Fruit fly (Drosophila melanogaster): Measurements from ENCODE around the gene CG17078.

Gene CG17078

DNA sequence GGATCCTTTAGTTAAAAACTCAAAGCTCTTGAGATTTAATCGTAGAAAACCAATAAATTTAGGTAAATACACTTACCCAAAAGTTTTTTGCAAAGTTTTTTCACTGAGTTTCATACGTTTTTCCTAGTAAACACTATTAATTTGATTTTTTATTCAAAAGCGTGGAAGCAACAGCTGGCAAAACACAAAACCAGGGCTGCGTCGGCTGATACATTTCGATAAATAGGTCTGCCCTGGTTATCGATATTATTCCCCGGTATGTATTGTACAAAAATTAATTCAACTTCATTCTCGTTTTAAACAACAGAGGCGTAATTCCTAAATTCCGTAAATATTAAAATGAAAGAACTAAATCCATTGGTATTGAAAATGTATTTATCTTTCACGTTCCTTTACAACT is 6.5 kb downstream of the CG17078 start, which contains the start of gene Dus1 (continued):
- no peak for TF ChIP-seq tin (GFP tag; optimal IDR thresholded peaks at IDR 0.05)
- no peak for TF ChIP-seq Doc2 (GFP tag; IDR thresholded peaks at IDR 0.05)
- no peak for TF ChIP-seq CG33213 (GFP tag; optimal IDR thresholded peaks at IDR 0.05)
- no peak for TF ChIP-seq CG4854 (GFP tag; optimal IDR thresholded peaks at IDR 0.05)
- no peak for TF ChIP-seq Ets65A (GFP tag)
- TF ChIP-seq slbo (GFP tag; IDR thresholded peaks at IDR 0.05), result no peak
- peak; percentile 48 for TF ChIP-seq HmgZ (tag; optimal IDR thresholded peaks at IDR 0.05)
- TF ChIP-seq Nf-YC (tag; optimal IDR thresholded peaks at IDR 0.05), result peak; percentile 6
- no peak for TF ChIP-seq yki (optimal IDR thresholded peaks at IDR 0.05)
- no peak for TF ChIP-seq Dad (GFP tag; optimal IDR thresholded peaks at IDR 0.05)
- TF ChIP-seq sna (GFP tag; IDR thresholded peaks at IDR 0.05; ENCODE audit: partially characterized antibody), result 0 out of 2 replicates have a peak, but pooled peaks have one; percentile 55
- TF ChIP-seq gro (GFP tag; optimal IDR thresholded peaks at IDR 0.05), result peak; percentile 30
- TF ChIP-seq Doc3 (GFP tag; IDR thresholded peaks at IDR 0.05; ENCODE audit: partially characterized antibody), result peak; percentile 68
- no peak for TF ChIP-seq br (optimal IDR thresholded peaks at IDR 0.05)
- TF ChIP-seq pzg (GFP tag; optimal IDR thresholded peaks at IDR 0.05), result peak; percentile 71
- no peak for TF ChIP-seq Taf1 (GFP tag; IDR thresholded peaks at IDR 0.05)
- peak; percentile 34 for TF ChIP-seq CG3281 (GFP tag; optimal IDR thresholded peaks at IDR 0.05)
- TF ChIP-seq Atf6 (GFP tag; IDR thresholded peaks at IDR 0.05), result no peak
- peak; percentile 38 for TF ChIP-seq sens (GFP tag)
- TF ChIP-seq tx (GFP tag; optimal IDR thresholded peaks at IDR 0.05), result no peak
- TF ChIP-seq CG11723 (GFP tag; optimal IDR thresholded peaks at IDR 0.05), result no peak
- peak; percentile 74 for TF ChIP-seq Dll (GFP tag; IDR thresholded peaks at IDR 0.05; ENCODE audit: partially characterized antibody)
- TF ChIP-seq scrt (GFP tag; optimal IDR thresholded peaks at IDR 0.05), result peak; percentile 94
- TF ChIP-seq sob (GFP tag; IDR thresholded peaks at IDR 0.05), result peak; percentile 20; the same call in 1 of the 2 replicates
- peak; percentile 66 for TF ChIP-seq MESR4 (GFP tag; optimal IDR thresholded peaks at IDR 0.05)
- peak; percentile 54 for TF ChIP-seq CG14710 (tag; optimal IDR thresholded peaks at IDR 0.05)
- peak; percentile 97 for TF ChIP-seq CG7928 (GFP tag; optimal IDR thresholded peaks at IDR 0.05)
- TF ChIP-seq bigmax (GFP tag; optimal IDR thresholded peaks at IDR 0.05), result no peak
- peak; percentile 50 for TF ChIP-seq Ets97D (GFP tag; optimal IDR thresholded peaks at IDR 0.05)
- TF ChIP-seq chif (GFP tag; optimal IDR thresholded peaks at IDR 0.05), result no peak
- peak; percentile 3 for TF ChIP-seq gfzf (GFP tag; optimal IDR thresholded peaks at IDR 0.05)
- peak; percentile 57 for TF ChIP-seq CG10267 (tag; optimal IDR thresholded peaks at IDR 0.05)
- peak in 1 of 3 experiments; percentile 64 for TF ChIP-seq Stat92E (GFP tag; optimal IDR thresholded peaks at IDR 0.05)
- TF ChIP-seq dm (GFP tag; optimal IDR thresholded peaks at IDR 0.05), result peak; percentile 84
- peak; percentile 50; the same call in 2 of the 3 replicates for TF ChIP-seq vnd (GFP tag; IDR thresholded peaks at IDR 0.05; ENCODE audit: partially characterized antibody)
- no peak for TF ChIP-seq ab (GFP tag; optimal IDR thresholded peaks at IDR 0.05)
- TF ChIP-seq B-H2 (GFP tag; optimal IDR thresholded peaks at IDR 0.05), result peak; percentile 3
- no peak for TF ChIP-seq pum (GFP tag; optimal IDR thresholded peaks at IDR 0.05)
- no peak for TF ChIP-seq Vsx1 (GFP tag; optimal IDR thresholded peaks at IDR 0.05)
- peak; percentile 41 for TF ChIP-seq CG13894 (tag; optimal IDR thresholded peaks at IDR 0.05)

DNA sequence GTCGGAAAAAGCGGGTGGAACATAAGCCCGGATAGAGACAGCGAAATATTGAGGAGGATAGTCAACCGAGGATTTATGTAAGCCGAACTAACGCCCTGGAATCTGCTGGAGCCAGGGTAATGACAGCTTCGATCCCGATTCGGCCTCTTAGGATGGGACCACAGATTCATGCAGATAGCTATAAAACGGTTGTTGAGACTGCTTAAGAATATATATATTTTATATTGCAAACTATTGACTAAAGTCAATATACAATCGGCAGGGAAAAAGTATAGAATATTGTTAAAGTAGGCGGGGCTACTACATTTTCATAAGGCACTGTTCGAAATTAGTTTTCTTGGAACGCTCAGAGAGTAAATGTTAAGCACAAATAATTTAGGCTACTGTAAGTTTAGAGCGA is 9.2 kb downstream of the CG17078 start, which contains the start of gene CG3345:
TSS of gene CG3345 (plus strand) at position 301 of the 400 bp plus-strand sequence.
- TF ChIP-seq hkb (optimal IDR thresholded peaks at IDR 0.05) (no peak), hkb (GFP tag; IDR thresholded peaks at IDR 0.05) (no peak), gcm2 (GFP tag; optimal IDR thresholded peaks at IDR 0.05) (no peak), CG5245 (GFP tag; optimal IDR thresholded peaks at IDR 0.05) (no peak), gt (GFP tag; IDR thresholded peaks at IDR 0.05) (no peak), esg (GFP tag; conservative IDR thresholded peaks at IDR 0.05) (no peak), dati (GFP tag; IDR thresholded peaks at IDR 0.05) (no peak), CG17829 (tag; optimal IDR thresholded peaks at IDR 0.05) (no peak), Dfd (GFP tag; optimal IDR thresholded peaks at IDR 0.05) (no peak), CG16779 (GFP tag; IDR thresholded peaks at IDR 0.05) (no peak)
